Worm (Caenorhabditis elegans) whole organism, midembryonic: ENCODE measurements around the gene T28C6.10.

Experiments used
- cog-1 ChIP-seq: sonication (generic microtip); optimal IDR thresholded peaks from 2 replicates; lab custom pipeline; 2016; ENCODE audit warnings: missing genetic modification characterization, missing compliant biosample characterization
- flt-1 ChIP-seq: fragments of 200-800 bp; sonication (Bioruptor generic); IDR thresholded peaks from 2 replicates; pipeline ENCODE4 v1.3.6; 2022; ENCODE audit warnings: missing genetic modification characterization, missing compliant biosample characterization
- klf-2 ChIP-seq: fragments of 200-800 bp; sonication (Bioruptor generic); conservative IDR thresholded peaks from 2 replicates; pipeline ENCODE4 v1.3.6; 2022; ENCODE audit warnings: missing genetic modification reagents, missing genetic modification characterization, missing compliant biosample characterization
- med-1 ChIP-seq: sonication (generic microtip); optimal IDR thresholded peaks from 2 replicates; lab custom pipeline; 2017; ENCODE audit warnings: missing genetic modification characterization, mild to moderate bottlenecking, missing compliant biosample characterization, antibody characterized with exemption, missing genetic modification reagents; ENCODE audit not compliant: insufficient read depth
- ref-1 ChIP-seq: fragments of 200-800 bp; sonication (Bioruptor generic); conservative IDR thresholded peaks from 2 replicates; pipeline ENCODE4 v1.3.6; 2022; ENCODE audit warnings: missing genetic modification reagents, missing genetic modification characterization, missing compliant biosample characterization
- ztf-29 ChIP-seq: fragments of 200-800 bp; sonication (Bioruptor generic); IDR thresholded peaks from 2 replicates; pipeline ENCODE4 v1.3.6; 2022; ENCODE audit warnings: missing genetic modification reagents, missing genetic modification characterization, missing compliant biosample characterization

- TF ChIP-seq ref-1 (GFP tag; lab: Robert Waterston, UW) (no peak), cog-1 (tag; lab: Kevin White, UChicago) (no peak), klf-2 (no peak), flt-1 (GFP tag; lab: Robert Waterston, UW) (no peak), med-1 (GFP tag; lab: Kevin White, UChicago) (no peak), ztf-29 (no peak)
These were observed 19.5 kb upstream of the T28C6.10 start, which contains the start of gene clec-182 for ce11 chrIV:8798255-8798654.
